Fruit fly (Drosophila melanogaster) whole organism, adult: ENCODE data around the gene CG32270.

Experiments used
- CG11617 ChIP-seq: fragments of 200-800 bp; sonication (Bioruptor generic); optimal IDR thresholded peaks from 2 replicates; lab custom pipeline; 2017; ENCODE audit warnings: mild to moderate bottlenecking, missing biosample characterization, missing genetic modification reagents, missing genetic modification characterization
- CG14711 ChIP-seq: fragments of 200-800 bp; sonication (Bioruptor generic); optimal IDR thresholded peaks from 2 replicates; lab custom pipeline; 2018; ENCODE audit warnings: missing biosample characterization, mild to moderate bottlenecking, missing genetic modification characterization, moderate library complexity
- CG7045 ChIP-seq: fragments of 200-800 bp; sonication (Bioruptor generic); optimal IDR thresholded peaks from 2 replicates; lab custom pipeline; 2017; ENCODE audit warnings: missing biosample characterization, mild to moderate bottlenecking, missing genetic modification characterization
- CG7101 ChIP-seq: fragments of 200-800 bp; sonication (Bioruptor generic); optimal IDR thresholded peaks from 2 replicates; lab custom pipeline; 2018; ENCODE audit warnings: missing biosample characterization, mild to moderate bottlenecking, missing genetic modification characterization, moderate library complexity
- Mnt ChIP-seq: fragments of 200-800 bp; sonication (Bioruptor generic); optimal IDR thresholded peaks from 2 replicates; lab custom pipeline; 2016; ENCODE audit warnings: missing biosample characterization, mild to moderate bottlenecking, missing genetic modification characterization
- cnc ChIP-seq, 2 experiments: fragments of >200 bp; optimal IDR thresholded peaks; 2 replicates each; lab custom pipeline; 2017
- kay ChIP-seq: fragments of 200-800 bp; sonication (Bioruptor generic); peaks from one replicate; lab custom pipeline; 2016; ENCODE audit warnings: missing biosample characterization, missing genetic modification characterization, borderline replicate concordance
- ovo ChIP-seq: fragments of 200-800 bp; sonication (Bioruptor generic); optimal IDR thresholded peaks from 2 replicates; lab custom pipeline; 2016; ENCODE audit warnings: missing biosample characterization, missing genetic modification characterization
- tj ChIP-seq: fragments of 200-800 bp; sonication (Bioruptor generic); optimal IDR thresholded peaks from 3 replicates; lab custom pipeline; 2017; ENCODE audit warnings: missing biosample characterization, mild to moderate bottlenecking, missing genetic modification characterization, moderate library complexity
- toe ChIP-seq: fragments of 200-800 bp; sonication (Bioruptor generic); optimal IDR thresholded peaks from 2 replicates; lab custom pipeline; 2016; ENCODE audit warnings: missing biosample characterization, missing genetic modification characterization

DNA sequence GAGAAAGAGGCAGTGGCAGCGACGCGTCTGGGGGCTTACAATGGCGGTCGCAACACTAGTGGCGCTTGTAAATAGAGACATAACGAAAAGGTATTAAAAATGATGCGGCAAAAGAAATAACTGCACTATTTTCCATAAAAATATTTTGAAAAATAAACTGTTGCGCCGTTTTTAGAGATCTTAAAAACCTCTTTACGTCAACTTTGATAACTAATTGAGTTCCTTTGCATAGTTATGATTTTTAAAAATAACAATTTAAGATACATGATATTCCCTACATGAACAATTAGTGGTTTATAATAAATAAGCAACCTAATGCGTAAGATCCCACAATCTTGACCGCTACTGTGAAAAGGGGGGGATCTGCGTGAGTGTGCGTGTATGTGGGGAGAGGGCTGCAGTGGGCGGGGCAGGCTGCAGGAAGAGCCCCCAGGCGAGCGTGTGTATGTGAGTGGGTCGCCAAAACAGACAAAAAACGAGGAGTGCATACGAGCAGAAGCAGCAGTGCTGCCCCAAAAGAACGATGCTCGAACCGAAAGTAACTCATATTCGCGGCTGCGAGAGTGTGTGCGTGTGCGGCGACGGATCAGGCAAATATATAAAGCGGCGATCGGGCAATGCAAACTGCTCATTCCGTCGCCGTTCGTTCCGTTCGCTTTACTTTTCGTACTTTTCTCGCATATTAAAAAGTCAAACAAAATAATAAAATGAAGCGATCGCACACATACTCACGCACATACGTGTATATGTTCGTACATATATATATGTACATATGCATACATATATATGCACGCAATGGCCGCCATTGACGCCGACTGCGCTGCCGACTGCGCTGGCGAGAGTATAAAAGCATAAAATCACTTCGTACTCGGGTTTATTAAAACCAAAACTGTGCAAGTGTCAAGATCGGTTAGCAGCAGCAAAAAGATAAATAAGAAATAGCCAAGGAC, 40.2 kb upstream of the CG32270 start:
- peak; percentile 36 for TF ChIP-seq CG11617 (GFP tag; lab: Kevin White, UChicago)
- TF ChIP-seq CG7045 (GFP tag; lab: Kevin White, UChicago) = no peak
- no peak for TF ChIP-seq CG7101 (tag; lab: Kevin White, UChicago)
- TF ChIP-seq toe (GFP tag; lab: Kevin White, UChicago) = no peak
- no peak for TF ChIP-seq ovo (GFP tag; lab: Kevin White, UChicago)
- TF ChIP-seq tj (GFP tag; lab: Kevin White, UChicago) = peak; percentile 11
- TF ChIP-seq Mnt (GFP tag; lab: Kevin White, UChicago) = no peak
- TF ChIP-seq kay (GFP tag; lab: Kevin White, UChicago) = no peak
- no peak for TF ChIP-seq cnc (optimal IDR thresholded peaks at IDR 0.05; lab: Kevin White, UChicago)
- TF ChIP-seq CG14711 (tag; lab: Kevin White, UChicago) = peak; percentile 10
